Worm (Caenorhabditis elegans) whole organism, L1 larva: Measurements from ENCODE around the gene F27D9.13.
A peak's percentile ranks its signal among the peaks of the same experiment; 100 is the strongest.

Experiments
- C16A3.4 ChIP-seq: fragments of 150-350 bp; optimal IDR thresholded peaks from 2 replicates; lab custom pipeline; 2014; ENCODE audit warnings: missing biosample characterization, missing genetic modification characterization
- F16B12.6 ChIP-seq: fragments of 150-350 bp; optimal IDR thresholded peaks from 2 replicates; lab custom pipeline; 2014; ENCODE audit warnings: missing biosample characterization, missing genetic modification characterization
- aly-2 ChIP-seq: fragments of 150-350 bp; optimal IDR thresholded peaks from 2 replicates; lab custom pipeline; 2014; ENCODE audit warnings: missing biosample characterization, missing genetic modification characterization
- ama-1 ChIP-seq: fragments of 150-350 bp; optimal IDR thresholded peaks from 2 replicates; lab custom pipeline; 2014
- blmp-1 ChIP-seq: fragments of 150-350 bp; optimal IDR thresholded peaks from 2 replicates; lab custom pipeline; 2014; ENCODE audit warnings: missing biosample characterization, missing genetic modification characterization
- ceh-88 ChIP-seq: fragments of 200-800 bp; sonication (Bioruptor generic); IDR thresholded peaks from 2 replicates; pipeline ENCODE4 v1.3.6; 2022; ENCODE audit warnings: missing genetic modification characterization, missing compliant biosample characterization
- ceh-90 ChIP-seq: sonication (generic microtip); optimal IDR thresholded peaks from 2 replicates; lab custom pipeline; 2016; ENCODE audit warnings: missing genetic modification characterization, missing compliant biosample characterization
- ces-1 ChIP-seq: fragments of 150-350 bp; optimal IDR thresholded peaks from 2 replicates; lab custom pipeline; 2014; ENCODE audit warnings: missing biosample characterization, missing genetic modification reagents, missing genetic modification characterization
- dpl-1 ChIP-seq, 3 experiments: fragments of 150-350 bp in 2 of 3; sonication (generic microtip) in 1 of 3; optimal IDR thresholded peaks; 2 replicates each; lab custom pipeline; 2014 to 2017; ENCODE audit warnings: missing biosample characterization in 3 of 3, missing genetic modification characterization in 3 of 3, missing genetic modification reagents in 3 of 3
- efl-1 ChIP-seq, 4 experiments: fragments of 150-350 bp; optimal IDR thresholded peaks in 3 of 4; peaks in 1 of 4; 1 replicate in 1 of 4; 2 replicates in 3 of 4; lab custom pipeline; 2014; ENCODE audit warnings: missing biosample characterization in 2 of 4, missing genetic modification characterization in 2 of 4, missing genetic modification reagents in 2 of 4
- efl-3 ChIP-seq: fragments of 200-800 bp; sonication (Bioruptor generic); optimal IDR thresholded peaks from 2 replicates; lab custom pipeline; 2018; ENCODE audit warnings: mild to moderate bottlenecking, missing genetic modification characterization, missing compliant biosample characterization
- egl-13 ChIP-seq: sonication (generic microtip); optimal IDR thresholded peaks from 2 replicates; lab custom pipeline; 2016; ENCODE audit warnings: missing genotype, missing genetic modification reagents, missing genetic modification characterization, missing compliant biosample characterization
- egl-27 ChIP-seq, 2 experiments: fragments of 150-350 bp in 1 of 2; sonication (generic microtip); optimal IDR thresholded peaks; 3 replicates each; lab custom pipeline; 2017 to 2018; ENCODE audit warnings: missing biosample characterization in 2 of 2, missing genetic modification characterization in 2 of 2, missing genetic modification reagents in 2 of 2
- elt-2 ChIP-seq: sonication (generic microtip); optimal IDR thresholded peaks from 2 replicates; lab custom pipeline; 2016; ENCODE audit warnings: missing genetic modification characterization, mild to moderate bottlenecking, inconsistent platforms, missing compliant biosample characterization, missing genetic modification reagents
- fkh-10 ChIP-seq: sonication (generic microtip); optimal IDR thresholded peaks from 2 replicates; lab custom pipeline; 2017; ENCODE audit warnings: missing biosample characterization, missing genetic modification reagents, missing genetic modification characterization
- fos-1 ChIP-seq: fragments of 150-350 bp; optimal IDR thresholded peaks from 2 replicates; lab custom pipeline; 2014; ENCODE audit warnings: missing biosample characterization, missing genetic modification characterization
- grh-1 ChIP-seq: fragments of 200-800 bp; sonication (Bioruptor generic); IDR thresholded peaks from 2 replicates; pipeline ENCODE4 v1.3.6; 2022; ENCODE audit warnings: missing genetic modification reagents, missing genetic modification characterization, missing compliant biosample characterization
- hlh-4 ChIP-seq: sonication (generic microtip); optimal IDR thresholded peaks from 2 replicates; lab custom pipeline; 2016; ENCODE audit warnings: mild to moderate bottlenecking, missing genetic modification characterization, missing compliant biosample characterization
- hpl-2 ChIP-seq: fragments of 150-350 bp; optimal IDR thresholded peaks from 2 replicates; lab custom pipeline; 2014; ENCODE audit warnings: missing biosample characterization, missing genetic modification reagents, missing genetic modification characterization
- lin-14 ChIP-seq: fragments of 200-800 bp; sonication (Bioruptor generic); optimal IDR thresholded peaks from 2 replicates; lab custom pipeline; 2018; ENCODE audit warnings: mild to moderate bottlenecking, missing genetic modification characterization, moderate library complexity, missing compliant biosample characterization
- lin-15B ChIP-seq: fragments of 150-350 bp; sonication (generic microtip); optimal IDR thresholded peaks from 3 replicates; lab custom pipeline; 2014; ENCODE audit warnings: missing biosample characterization, missing genetic modification characterization
- lin-35 ChIP-seq, 2 experiments: fragments of 150-350 bp; optimal IDR thresholded peaks; 2 replicates each; lab custom pipeline; 2014; ENCODE audit warnings: missing biosample characterization in 2 of 2, missing genetic modification characterization in 2 of 2, missing genetic modification reagents in 2 of 2
- mdl-1 ChIP-seq, 2 experiments: fragments of 150-350 bp; optimal IDR thresholded peaks; 2 replicates each; lab custom pipeline; 2014 to 2017; ENCODE audit warnings: missing biosample characterization in 2 of 2, missing genetic modification characterization in 2 of 2, inconsistent platforms in 1 of 2
- mef-2 ChIP-seq: fragments of 150-350 bp; optimal IDR thresholded peaks from 2 replicates; lab custom pipeline; 2014; ENCODE audit warnings: missing biosample characterization, missing genetic modification characterization
- nhr-12 ChIP-seq: sonication (generic microtip); optimal IDR thresholded peaks from 2 replicates; lab custom pipeline; 2017; ENCODE audit warnings: missing biosample characterization, missing genetic modification characterization
- nhr-19 ChIP-seq: fragments of 200-800 bp; sonication (Bioruptor generic); conservative IDR thresholded peaks from 2 replicates; pipeline ENCODE4 v1.3.6; 2022; ENCODE audit warnings: missing genetic modification characterization, missing compliant biosample characterization
- nhr-28 ChIP-seq: fragments of 150-350 bp; optimal IDR thresholded peaks from 2 replicates; lab custom pipeline; 2014; ENCODE audit warnings: missing biosample characterization, missing genetic modification characterization
- nhr-71 ChIP-seq: sonication (generic microtip); optimal IDR thresholded peaks from 2 replicates; lab custom pipeline; 2016; ENCODE audit warnings: mild to moderate bottlenecking, missing genetic modification characterization, moderate library complexity, missing compliant biosample characterization
- nhr-76 ChIP-seq: sonication (generic microtip); optimal IDR thresholded peaks from 2 replicates; lab custom pipeline; 2017; ENCODE audit warnings: missing biosample characterization, missing genetic modification characterization
- nhr-77 ChIP-seq: fragments of 150-350 bp; optimal IDR thresholded peaks from 2 replicates; lab custom pipeline; 2014; ENCODE audit warnings: missing biosample characterization, missing genetic modification characterization
- nhr-84 ChIP-seq: sonication (generic microtip); optimal IDR thresholded peaks from 2 replicates; lab custom pipeline; 2017; ENCODE audit warnings: missing biosample characterization, missing genetic modification characterization
- nhr-85 ChIP-seq: sonication (generic microtip); peaks from one replicate; lab custom pipeline; 2016; ENCODE audit warnings: missing genetic modification characterization, inconsistent platforms, missing compliant biosample characterization
- pax-3 ChIP-seq: fragments of 200-800 bp; sonication (Bioruptor generic); optimal IDR thresholded peaks from 2 replicates; lab custom pipeline; 2018; ENCODE audit warnings: mild to moderate bottlenecking, missing genetic modification characterization, moderate library complexity, missing compliant biosample characterization
- pqm-1 ChIP-seq: sonication (generic microtip); optimal IDR thresholded peaks from 3 replicates; lab custom pipeline; 2017; ENCODE audit warnings: missing biosample characterization, missing genetic modification characterization
- rnt-1 ChIP-seq: sonication (generic microtip); optimal IDR thresholded peaks from 2 replicates; lab custom pipeline; 2016; ENCODE audit warnings: mild to moderate bottlenecking, missing genetic modification characterization, moderate library complexity, missing compliant biosample characterization
- snpc-4 ChIP-seq: fragments of 150-350 bp; optimal IDR thresholded peaks from 2 replicates; lab custom pipeline; 2014; ENCODE audit warnings: missing biosample characterization, missing genetic modification characterization
- sox-4 ChIP-seq: sonication (generic microtip); optimal IDR thresholded peaks from 2 replicates; lab custom pipeline; 2016; ENCODE audit warnings: missing genetic modification characterization, missing compliant biosample characterization
- tbx-2 ChIP-seq: sonication (generic microtip); optimal IDR thresholded peaks from 2 replicates; lab custom pipeline; 2016; ENCODE audit warnings: missing genetic modification characterization, missing compliant biosample characterization
- tlp-1 ChIP-seq: fragments of 150-350 bp; optimal IDR thresholded peaks from 2 replicates; lab custom pipeline; 2014; ENCODE audit warnings: missing biosample characterization, missing genetic modification characterization
- unc-30 ChIP-seq: sonication (generic microtip); optimal IDR thresholded peaks from 2 replicates; lab custom pipeline; 2017; ENCODE audit warnings: missing biosample characterization, missing genetic modification characterization
- vab-15 ChIP-seq: sonication (generic microtip); optimal IDR thresholded peaks from 2 replicates; lab custom pipeline; 2017; ENCODE audit warnings: missing genotype, mild to moderate bottlenecking, missing genetic modification characterization, missing compliant biosample characterization
- ztf-11 ChIP-seq, 2 experiments: sonication (generic microtip); optimal IDR thresholded peaks; 2 replicates each; lab custom pipeline; 2016 to 2017; ENCODE audit warnings: missing genetic modification characterization in 2 of 2, missing biosample characterization in 1 of 2, missing compliant biosample characterization in 1 of 2

F27D9.13 gene

ce11 chrX:7680545-7681330 is 13.5 kb upstream of the F27D9.13 start, which contains the start of gene stn-2 (continued):
- TF ChIP-seq ceh-90 (tag; lab: Kevin White, UChicago) (no peak), nhr-85 (tag; lab: Kevin White, UChicago) (no peak), mef-2 (no peak), ztf-11 (tag; optimal IDR thresholded peaks at IDR 0.05; lab: Kevin White, UChicago) (no peak), nhr-76 (tag; lab: Kevin White, UChicago) (no peak), mdl-1 (tag; optimal IDR thresholded peaks at IDR 0.05; lab: Kevin White, UChicago) (peak in 1 of 2 experiments; percentile 9), snpc-4 (tag; lab: Kevin White, UChicago) (no peak), rnt-1 (tag; lab: Kevin White, UChicago) (peak; percentile 17), F16B12.6 (tag; lab: Kevin White, UChicago) (no peak), ces-1 (GFP tag; lab: Kevin White, UChicago) (no peak), hlh-4 (tag; lab: Kevin White, UChicago) (no peak), pqm-1 (tag; lab: Kevin White, UChicago) (no peak), tbx-2 (no peak), nhr-28 (tag; lab: Kevin White, UChicago) (no peak), pax-3 (tag; lab: Kevin White, UChicago) (no peak), efl-1 (optimal IDR thresholded peaks at IDR 0.05; lab: Kevin White, UChicago) (no peak), efl-1 (GFP tag; optimal IDR thresholded peaks at IDR 0.05 in 1 of 2; lab: Kevin White, UChicago) (peak in 1 of 2 experiments; percentile 8), egl-27 (tag; optimal IDR thresholded peaks at IDR 0.05; lab: Kevin White, UChicago) (no peak), grh-1 (no peak), nhr-77 (tag; lab: Kevin White, UChicago) (no peak), dpl-1 (GFP tag; optimal IDR thresholded peaks at IDR 0.05; lab: Kevin White, UChicago) (no peak), fos-1 (tag; lab: Kevin White, UChicago) (no peak), blmp-1 (peak; percentile 17), sox-4 (tag; lab: Kevin White, UChicago) (no peak), tlp-1 (tag; lab: Kevin White, UChicago) (no peak), nhr-12 (no peak), nhr-71 (tag; lab: Kevin White, UChicago) (peak; percentile 26), egl-13 (no peak), aly-2 (no peak), nhr-84 (tag; lab: Kevin White, UChicago) (no peak), lin-15B (tag; lab: Kevin White, UChicago) (no peak), lin-35 (GFP tag; optimal IDR thresholded peaks at IDR 0.05; lab: Kevin White, UChicago) (peak in 1 of 2 experiments; percentile 36), vab-15 (tag; lab: Kevin White, UChicago) (no peak), ama-1 (lab: Kevin White, UChicago) (no peak)
- TF ChIP-seq, all 84 proteins: peak for 13

- no peak for TF ChIP-seq grh-1
- no peak for TF ChIP-seq nhr-19 (GFP tag; lab: Robert Waterston, UW)
- no peak for TF ChIP-seq C16A3.4 (tag; lab: Kevin White, UChicago)
- no peak for TF ChIP-seq vab-15 (tag; lab: Kevin White, UChicago)
- peak; percentile 78 for TF ChIP-seq fkh-10
- TF ChIP-seq elt-2 (tag; lab: Kevin White, UChicago): no peak
- TF ChIP-seq nhr-77 (tag; lab: Kevin White, UChicago): no peak
- TF ChIP-seq hpl-2 (GFP tag; lab: Kevin White, UChicago): no peak
- TF ChIP-seq pqm-1 (tag; lab: Kevin White, UChicago): no peak
- TF ChIP-seq unc-30 (tag; lab: Kevin White, UChicago): no peak
- TF ChIP-seq nhr-12: no peak
- peak; percentile 67 for TF ChIP-seq lin-14 (GFP tag; lab: Kevin White, UChicago)
- TF ChIP-seq dpl-1 (GFP tag; optimal IDR thresholded peaks at IDR 0.05; lab: Kevin White, UChicago): no peak
- no peak for TF ChIP-seq ceh-88
- peak; percentile 37 for TF ChIP-seq ces-1 (GFP tag; lab: Kevin White, UChicago)
- no peak for TF ChIP-seq efl-3 (GFP tag; lab: Kevin White, UChicago)
- TF ChIP-seq nhr-28 (tag; lab: Kevin White, UChicago): no peak
Measured at ce11 chrX:7679835-7680234, 12.6 kb upstream of the F27D9.13 start.
